Fruit fly (Drosophila melanogaster): Measurements from ENCODE around the gene CG46448.

CG46448 gene

dm6 chr2L:2426444-2427188, 35.2 kb downstream of the CG46448 start (continued):
- TF ChIP-seq Gug (GFP tag; IDR thresholded peaks at IDR 0.05), result peak; percentile 84
- TF ChIP-seq CG3919 (GFP tag; optimal IDR thresholded peaks at IDR 0.05), result peak; percentile 88
- TF ChIP-seq CG16779 (tag; optimal IDR thresholded peaks at IDR 0.05), result peak; percentile 78
- TF ChIP-seq CG15336 (GFP tag; IDR thresholded peaks at IDR 0.05), result peak; percentile 94
- peak; percentile 57 for TF ChIP-seq CG9139 (GFP tag; optimal IDR thresholded peaks at IDR 0.05)
- TF ChIP-seq CG7368 (GFP tag; optimal IDR thresholded peaks at IDR 0.05), result peak; percentile 72
- peak; percentile 40 to 66 for TF ChIP-seq ss (GFP tag; optimal IDR thresholded peaks at IDR 0.05)
- TF ChIP-seq CG11762 (GFP tag; optimal IDR thresholded peaks at IDR 0.05; ENCODE audit: insufficient read depth), result peak; percentile 81
- peak; percentile 94 for TF ChIP-seq CG4318 (GFP tag; optimal IDR thresholded peaks at IDR 0.05)

- TF ChIP-seq vri (GFP tag; optimal IDR thresholded peaks at IDR 0.05) (no peak), CG11294 (GFP tag; IDR thresholded peaks at IDR 0.05) (no peak), fd59A (GFP tag; optimal IDR thresholded peaks at IDR 0.05) (no peak), CG8119 (GFP tag; IDR thresholded peaks at IDR 0.05) (peak; percentile 36; the same call in 1 of the 3 replicates), CG32006 (GFP tag; optimal IDR thresholded peaks at IDR 0.05) (peak; percentile 65), dsx (GFP tag; optimal IDR thresholded peaks at IDR 0.05; ENCODE audit: poor library complexity, severe bottlenecking) (no peak), eg (GFP tag; IDR thresholded peaks at IDR 0.05) (no peak), lz (GFP tag; optimal IDR thresholded peaks at IDR 0.05) (no peak), Met (GFP tag; optimal IDR thresholded peaks at IDR 0.05) (no peak), Eip78C (GFP tag) (peak; percentile 74), Sox15 (GFP tag; optimal IDR thresholded peaks at IDR 0.05) (no peak), CG9139 (GFP tag; optimal IDR thresholded peaks at IDR 0.05) (no peak), Sox14 (GFP tag; optimal IDR thresholded peaks at IDR 0.05) (no peak), achi (GFP tag; optimal IDR thresholded peaks at IDR 0.05) (no peak), CG7368 (GFP tag; optimal IDR thresholded peaks at IDR 0.05) (no peak), CG3032 (tag; optimal IDR thresholded peaks at IDR 0.05) (no peak), Ets21C (GFP tag; optimal IDR thresholded peaks at IDR 0.05) (no peak), Eip93F (GFP tag; optimal IDR thresholded peaks at IDR 0.05) (no peak), CG10631 (GFP tag; optimal IDR thresholded peaks at IDR 0.05) (no peak), salr (GFP tag; optimal IDR thresholded peaks at IDR 0.05) (no peak), dac (GFP tag; optimal IDR thresholded peaks at IDR 0.05) (no peak), net (GFP tag; optimal IDR thresholded peaks at IDR 0.05) (no peak), CG6808 (GFP tag; optimal IDR thresholded peaks at IDR 0.05) (no peak), CG8319 (GFP tag; optimal IDR thresholded peaks at IDR 0.05) (no peak), Hr39 (GFP tag; optimal IDR thresholded peaks at IDR 0.05) (no peak), cyc (GFP tag; optimal IDR thresholded peaks at IDR 0.05) (no peak), esn (GFP tag; optimal IDR thresholded peaks at IDR 0.05) (no peak), Hr38 (GFP tag; optimal IDR thresholded peaks at IDR 0.05) (no peak), ss (GFP tag; optimal IDR thresholded peaks at IDR 0.05) (no peak), CG11762 (GFP tag; optimal IDR thresholded peaks at IDR 0.05; ENCODE audit: insufficient read depth) (no peak), CG1621 (tag; optimal IDR thresholded peaks at IDR 0.05) (no peak), fkh (GFP tag; optimal IDR thresholded peaks at IDR 0.05) (no peak), spab (GFP tag; optimal IDR thresholded peaks at IDR 0.05) (no peak), svp (GFP tag) (peak; percentile 58), CG31627 (GFP tag; optimal IDR thresholded peaks at IDR 0.05) (no peak), Sox102F (GFP tag; optimal IDR thresholded peaks at IDR 0.05) (no peak), CG6792 (GFP tag; optimal IDR thresholded peaks at IDR 0.05) (no peak), Hr4 (GFP tag; optimal IDR thresholded peaks at IDR 0.05) (no peak), CG6163 (GFP tag; IDR thresholded peaks at IDR 0.05) (peak; percentile 38; the same call in 2 of the 3 replicates), Eip75B (GFP tag; optimal IDR thresholded peaks at IDR 0.05) (no peak), OdsH (GFP tag; optimal IDR thresholded peaks at IDR 0.05) (peak; percentile 2), CG11902 (GFP tag; optimal IDR thresholded peaks at IDR 0.05) (no peak), CG16779 (tag; optimal IDR thresholded peaks at IDR 0.05) (no peak)
These were observed 36.1 kb downstream of the CG46448 start for dm6 chr2L:2427384-2428208.
